Worm (Caenorhabditis elegans) whole organism, early embryonic: ENCODE measurements around the gene Y82E9BR.6.

Source experiments
- B0310.2 ChIP-seq: sonication (generic microtip); optimal IDR thresholded peaks from 2 replicates; lab custom pipeline; 2016; ENCODE audit warnings: mild to moderate bottlenecking, missing genetic modification characterization, missing compliant biosample characterization
- aly-1 ChIP-seq: sonication (generic microtip); optimal IDR thresholded peaks from 2 replicates; lab custom pipeline; 2016; ENCODE audit warnings: missing genetic modification characterization, missing compliant biosample characterization
- ama-1 ChIP-seq: fragments of 150-350 bp; optimal IDR thresholded peaks from 2 replicates; lab custom pipeline; 2014
- flt-1 ChIP-seq: fragments of 200-800 bp; sonication (Bioruptor generic); IDR thresholded peaks from 2 replicates; pipeline ENCODE4 v1.3.6; 2022; ENCODE audit warnings: missing genetic modification characterization, missing compliant biosample characterization
- hmbx-1 ChIP-seq: sonication (generic microtip); optimal IDR thresholded peaks from 2 replicates; lab custom pipeline; 2016; ENCODE audit warnings: mild to moderate bottlenecking, missing genetic modification characterization, missing compliant biosample characterization
- hmg-4 ChIP-seq: fragments of 200-800 bp; sonication (Bioruptor generic); optimal IDR thresholded peaks from 2 replicates; lab custom pipeline; 2018; ENCODE audit warnings: mild to moderate bottlenecking, missing genetic modification characterization, missing compliant biosample characterization
- scrt-1 ChIP-seq: fragments of 200-800 bp; sonication (Bioruptor generic); IDR thresholded peaks from 2 replicates; pipeline ENCODE4 v1.3.6; 2022; ENCODE audit warnings: missing genetic modification characterization, missing compliant biosample characterization
- sea-1 ChIP-seq: fragments of 200-800 bp; sonication (Bioruptor generic); conservative IDR thresholded peaks from 2 replicates; pipeline ENCODE4 v1.3.6; 2022; ENCODE audit warnings: missing genetic modification characterization, missing compliant biosample characterization
- tbx-11 ChIP-seq: fragments of 200-800 bp; sonication (Bioruptor generic); IDR thresholded peaks from 2 replicates; pipeline ENCODE4 v1.3.6; 2022; ENCODE audit warnings: missing genetic modification characterization, missing compliant biosample characterization
- tbx-37 ChIP-seq: fragments of 200-800 bp; sonication (Bioruptor generic); conservative IDR thresholded peaks from 2 replicates; pipeline ENCODE4 v1.3.6; 2022; ENCODE audit warnings: missing genetic modification reagents, missing genetic modification characterization, missing compliant biosample characterization
- tra-4 ChIP-seq: sonication (generic microtip); optimal IDR thresholded peaks from 2 replicates; lab custom pipeline; 2017; ENCODE audit warnings: missing genetic modification characterization, missing compliant biosample characterization

DNA sequence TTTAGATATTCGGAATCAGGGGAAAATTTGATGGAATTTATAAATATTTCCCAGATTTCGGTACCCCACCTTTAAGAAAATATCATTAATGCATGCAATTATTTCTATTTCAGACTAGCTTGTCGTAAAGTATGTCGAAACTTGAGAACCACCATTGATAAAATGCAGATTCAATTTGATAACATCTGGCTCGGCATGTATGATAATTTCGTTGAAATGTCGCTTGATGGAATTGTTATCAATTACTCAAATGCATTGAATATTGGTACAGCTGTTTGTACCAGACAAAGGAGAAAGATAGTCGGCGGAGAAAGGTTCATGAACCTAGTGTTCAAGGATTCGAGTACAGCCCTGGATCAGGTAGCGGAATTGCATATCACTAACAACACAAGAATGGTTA lies 49.1 kb upstream of the Y82E9BR.6 start, which contains the start of gene Y82E9BL.19:
- TF ChIP-seq tra-4, result no peak
- TF ChIP-seq ama-1, result no peak
- TF ChIP-seq hmg-4 (GFP tag; lab: Kevin White, UChicago), result no peak
- TF ChIP-seq tbx-11 (GFP tag; lab: Robert Waterston, UW), result no peak
- no peak for TF ChIP-seq flt-1 (GFP tag; lab: Robert Waterston, UW)
- TF ChIP-seq aly-1 (tag; lab: Kevin White, UChicago), result no peak
- TF ChIP-seq hmbx-1 (tag; lab: Kevin White, UChicago), result no peak
- no peak for TF ChIP-seq B0310.2 (tag; lab: Kevin White, UChicago)
- TF ChIP-seq tbx-37 (GFP tag; lab: Robert Waterston, UW), result no peak
- no peak for TF ChIP-seq scrt-1 (GFP tag; lab: Robert Waterston, UW)
- no peak for TF ChIP-seq sea-1 (GFP tag; lab: Robert Waterston, UW)
